Worm (Caenorhabditis elegans): Measurements from ENCODE around the gene C40H1.8.

DNA sequence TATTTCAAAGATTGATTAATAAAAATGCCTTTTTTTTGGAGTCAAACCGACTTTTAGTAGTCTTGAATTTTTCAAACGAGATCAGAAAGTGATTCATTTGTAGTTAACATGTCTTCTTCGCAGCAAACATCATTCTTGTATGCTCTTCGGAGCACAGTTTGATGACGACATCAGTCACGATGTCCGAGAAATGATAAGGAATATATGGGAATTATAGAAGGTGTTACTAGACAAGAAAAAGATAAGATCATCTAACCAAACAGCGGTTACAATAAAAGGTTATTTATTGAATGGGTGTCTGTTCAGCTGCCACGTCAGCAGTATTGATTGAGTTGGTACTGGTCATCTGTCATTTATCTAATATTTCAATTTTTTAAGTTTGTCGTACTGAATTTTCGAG, 51.9 kb downstream of the C40H1.8 start:
- TF ChIP-seq W03F9.2 (tag; optimal IDR thresholded peaks at IDR 0.05) (no peak), him-1 (tag; optimal IDR thresholded peaks at IDR 0.05) (no peak), dao-5 (tag; optimal IDR thresholded peaks at IDR 0.05) (no peak)

Measured in whole organism, L4/young adult.